Worm (Caenorhabditis elegans) whole organism, young adult: ENCODE data around the gene T22E5.6.

ENCODE experiments used
- C17E4.6 ChIP-seq: fragments of 200-800 bp; sonication (Bioruptor generic); IDR thresholded peaks from 2 replicates; pipeline ENCODE4 v1.3.6; 2022; ENCODE audit warnings: missing genetic modification reagents, missing genetic modification characterization, missing compliant biosample characterization
- D2030.7 ChIP-seq: fragments of 200-800 bp; sonication (Bioruptor generic); IDR thresholded peaks from 2 replicates; pipeline ENCODE4 v1.3.6; 2022; ENCODE audit warnings: missing genetic modification reagents, missing genetic modification characterization, missing compliant biosample characterization
- F22D6.2 ChIP-seq: sonication (generic microtip); optimal IDR thresholded peaks from 2 replicates; lab custom pipeline; 2016; ENCODE audit warnings: mild to moderate bottlenecking, missing genetic modification characterization, missing compliant biosample characterization
- F49E8.2 ChIP-seq: sonication (generic microtip); optimal IDR thresholded peaks from 3 replicates; lab custom pipeline; 2017; ENCODE audit warnings: missing genetic modification characterization, mild to moderate bottlenecking, missing compliant biosample characterization, antibody characterized with exemption, moderate library complexity; ENCODE audit not compliant: insufficient read depth
- T26A5.8 ChIP-seq: sonication (generic microtip); optimal IDR thresholded peaks from 2 replicates; lab custom pipeline; 2016; ENCODE audit warnings: missing genetic modification characterization, missing compliant biosample characterization
- ZK185.1 ChIP-seq: sonication (generic microtip); optimal IDR thresholded peaks from 2 replicates; lab custom pipeline; 2016; ENCODE audit warnings: mild to moderate bottlenecking, missing genetic modification characterization, missing compliant biosample characterization; ENCODE audit not compliant: poor library complexity, severe bottlenecking
- akir-1 ChIP-seq: fragments of 200-800 bp; sonication (Bioruptor generic); optimal IDR thresholded peaks from 2 replicates; lab custom pipeline; 2018; ENCODE audit warnings: mild to moderate bottlenecking, missing genetic modification characterization, moderate library complexity, missing compliant biosample characterization
- bed-1 ChIP-seq: fragments of 200-800 bp; sonication (Bioruptor generic); IDR thresholded peaks from 2 replicates; pipeline ENCODE4 v1.3.6; 2022; ENCODE audit warnings: missing genetic modification reagents, missing genetic modification characterization, missing compliant biosample characterization
- ccch-3 ChIP-seq: fragments of 200-800 bp; sonication (Bioruptor generic); optimal IDR thresholded peaks from 2 replicates; lab custom pipeline; 2018; ENCODE audit warnings: mild to moderate bottlenecking, missing genetic modification characterization, missing compliant biosample characterization
- cebp-1 ChIP-seq, 2 experiments: fragments of 200-800 bp in 1 of 2; sonication (Bioruptor generic) in 1 of 2; sonication (generic microtip) in 1 of 2; IDR thresholded peaks in 1 of 2; optimal IDR thresholded peaks in 1 of 2; 2 replicates each; pipeline versions ENCODE4 v1.3.6 to Lab custom; 2017 to 2022; ENCODE audit warnings: missing compliant biosample characterization in 2 of 2, missing genetic modification characterization in 2 of 2, mild to moderate bottlenecking in 1 of 2, missing genetic modification reagents in 1 of 2, moderate library complexity in 1 of 2
- cebp-2 ChIP-seq: fragments of 200-800 bp; sonication (Bioruptor generic); IDR thresholded peaks from 2 replicates; pipeline ENCODE4 v1.3.6; 2022; ENCODE audit warnings: missing genetic modification characterization, missing compliant biosample characterization
- ceh-40 ChIP-seq: fragments of 200-800 bp; sonication (Bioruptor generic); IDR thresholded peaks from 2 replicates; pipeline ENCODE4 v1.3.6; 2022; ENCODE audit warnings: missing genetic modification characterization, missing compliant biosample characterization
- ceh-58 ChIP-seq: fragments of 200-800 bp; sonication (Bioruptor generic); IDR thresholded peaks from 2 replicates; pipeline ENCODE4 v1.3.6; 2022; ENCODE audit warnings: missing genetic modification characterization, missing compliant biosample characterization
- dox-1 ChIP-seq: fragments of 200-800 bp; sonication (Bioruptor generic); IDR thresholded peaks from 2 replicates; pipeline ENCODE4 v1.3.6; 2022; ENCODE audit warnings: missing genetic modification reagents, missing genetic modification characterization, missing compliant biosample characterization
- dpl-1 ChIP-seq: fragments of 150-350 bp; optimal IDR thresholded peaks from 2 replicates; lab custom pipeline; 2014; ENCODE audit warnings: missing biosample characterization, missing genetic modification reagents, missing genetic modification characterization
- egl-44 ChIP-seq: fragments of 200-800 bp; sonication (Bioruptor generic); IDR thresholded peaks from 2 replicates; pipeline ENCODE4 v1.3.6; 2022; ENCODE audit warnings: missing genetic modification reagents, missing genetic modification characterization, missing compliant biosample characterization
- ets-4 ChIP-seq: fragments of 200-800 bp; sonication (Bioruptor generic); optimal IDR thresholded peaks from 2 replicates; lab custom pipeline; 2018; ENCODE audit warnings: mild to moderate bottlenecking, missing genetic modification characterization, missing compliant biosample characterization
- gei-17 ChIP-seq: fragments of 200-800 bp; sonication (Bioruptor generic); optimal IDR thresholded peaks from 2 replicates; lab custom pipeline; 2018; ENCODE audit warnings: mild to moderate bottlenecking, missing genetic modification characterization, missing compliant biosample characterization
- him-1 ChIP-seq: sonication (generic microtip); optimal IDR thresholded peaks from 2 replicates; lab custom pipeline; 2016; ENCODE audit warnings: missing genotype, missing genetic modification reagents, missing genetic modification characterization, missing compliant biosample characterization
- hmg-20 ChIP-seq: fragments of 200-800 bp; sonication (Bioruptor generic); IDR thresholded peaks from 2 replicates; pipeline ENCODE4 v1.3.6; 2022; ENCODE audit warnings: missing genetic modification reagents, missing genetic modification characterization, missing compliant biosample characterization
- let-526 ChIP-seq: fragments of 200-800 bp; sonication (Bioruptor generic); IDR thresholded peaks from 2 replicates; pipeline ENCODE4 v1.3.6; 2022; ENCODE audit warnings: missing genetic modification reagents, missing genetic modification characterization, missing compliant biosample characterization
- lin-26 ChIP-seq: fragments of 200-800 bp; sonication (Bioruptor generic); IDR thresholded peaks from 2 replicates; pipeline ENCODE4 v1.3.6; 2022; ENCODE audit warnings: missing genetic modification reagents, missing genetic modification characterization, missing compliant biosample characterization
- lin-35 ChIP-seq, 3 experiments: fragments of 150-350 bp in 2 of 3; sonication (generic microtip) in 1 of 3; optimal IDR thresholded peaks; 2 replicates each; lab custom pipeline; 2014 to 2018; ENCODE audit warnings: missing biosample characterization in 3 of 3, missing genetic modification characterization in 3 of 3, missing genetic modification reagents in 3 of 3
- lin-40 ChIP-seq: sonication (generic microtip); optimal IDR thresholded peaks from 2 replicates; lab custom pipeline; 2016; ENCODE audit warnings: missing genetic modification characterization, mild to moderate bottlenecking, missing compliant biosample characterization, missing genotype, missing genetic modification reagents
- madf-10 ChIP-seq: sonication (generic microtip); optimal IDR thresholded peaks from 2 replicates; lab custom pipeline; 2016; ENCODE audit warnings: mild to moderate bottlenecking, missing genetic modification characterization, missing compliant biosample characterization
- madf-3 ChIP-seq: fragments of 200-800 bp; sonication (Bioruptor generic); IDR thresholded peaks from 2 replicates; pipeline ENCODE4 v1.3.6; 2022; ENCODE audit warnings: missing genetic modification reagents, missing genetic modification characterization, missing compliant biosample characterization
- mes-4 ChIP-seq: sonication (generic microtip); optimal IDR thresholded peaks from 2 replicates; lab custom pipeline; 2016; ENCODE audit warnings: missing genotype, missing genetic modification characterization, missing compliant biosample characterization
- mxl-1 ChIP-seq: sonication (generic microtip); optimal IDR thresholded peaks from 2 replicates; lab custom pipeline; 2016; ENCODE audit warnings: missing genetic modification characterization, missing compliant biosample characterization
- nfya-1 ChIP-seq: sonication (generic microtip); optimal IDR thresholded peaks from 2 replicates; lab custom pipeline; 2017; ENCODE audit warnings: antibody characterized with exemption, missing compliant biosample characterization, missing genetic modification characterization, borderline replicate concordance; ENCODE audit not compliant: insufficient read depth
- nhr-80 ChIP-seq: sonication (generic microtip); optimal IDR thresholded peaks from 2 replicates; lab custom pipeline; 2016; ENCODE audit warnings: missing genetic modification characterization, missing compliant biosample characterization
- nhr-90 ChIP-seq: sonication (generic microtip); optimal IDR thresholded peaks from 2 replicates; lab custom pipeline; 2016; ENCODE audit warnings: missing genotype, mild to moderate bottlenecking, missing genetic modification characterization, missing compliant biosample characterization
- rpc-1 ChIP-seq, 2 experiments: fragments of 150-350 bp in 1 of 2; sonication (generic microtip) in 1 of 2; optimal IDR thresholded peaks; 2 replicates each; lab custom pipeline; 2014 to 2018; ENCODE audit warnings: missing biosample characterization in 1 of 2, missing genetic modification characterization in 1 of 2, missing genetic modification reagents in 1 of 2, missing genotype in 1 of 2
- snpc-1.3 ChIP-seq: sonication (generic microtip); optimal IDR thresholded peaks from 2 replicates; lab custom pipeline; 2017; ENCODE audit warnings: missing genetic modification characterization, mild to moderate bottlenecking, missing compliant biosample characterization, antibody characterized with exemption, moderate library complexity, missing genotype, missing genetic modification reagents; ENCODE audit not compliant: insufficient read depth
- snpc-3.4 ChIP-seq: sonication (generic microtip); optimal IDR thresholded peaks from 2 replicates; lab custom pipeline; 2017; ENCODE audit warnings: missing genetic modification characterization, mild to moderate bottlenecking, missing compliant biosample characterization, antibody characterized with exemption, moderate library complexity, missing genotype, missing genetic modification reagents
- sptf-2 ChIP-seq: fragments of 200-800 bp; sonication (Bioruptor generic); optimal IDR thresholded peaks from 2 replicates; lab custom pipeline; 2018; ENCODE audit warnings: mild to moderate bottlenecking, missing genetic modification characterization, missing compliant biosample characterization
- tbp1 ChIP-seq: fragments of 200-800 bp; sonication (Bioruptor generic); optimal IDR thresholded peaks from 2 replicates; lab custom pipeline; 2018; ENCODE audit warnings: mild to moderate bottlenecking, missing genetic modification characterization, missing compliant biosample characterization
- tlf-1 ChIP-seq: fragments of 200-800 bp; sonication (Bioruptor generic); optimal IDR thresholded peaks from 2 replicates; lab custom pipeline; 2018; ENCODE audit warnings: mild to moderate bottlenecking, missing genetic modification characterization, missing compliant biosample characterization
- unc-130 ChIP-seq: sonication (generic microtip); optimal IDR thresholded peaks from 2 replicates; lab custom pipeline; 2016; ENCODE audit warnings: missing genetic modification reagents, missing genetic modification characterization, missing compliant biosample characterization
- ztf-25 ChIP-seq: fragments of 200-800 bp; sonication (Bioruptor generic); IDR thresholded peaks from 2 replicates; pipeline ENCODE4 v1.3.6; 2022; ENCODE audit warnings: missing genetic modification reagents, missing genetic modification characterization, missing compliant biosample characterization

The T22E5.6 gene

DNA sequence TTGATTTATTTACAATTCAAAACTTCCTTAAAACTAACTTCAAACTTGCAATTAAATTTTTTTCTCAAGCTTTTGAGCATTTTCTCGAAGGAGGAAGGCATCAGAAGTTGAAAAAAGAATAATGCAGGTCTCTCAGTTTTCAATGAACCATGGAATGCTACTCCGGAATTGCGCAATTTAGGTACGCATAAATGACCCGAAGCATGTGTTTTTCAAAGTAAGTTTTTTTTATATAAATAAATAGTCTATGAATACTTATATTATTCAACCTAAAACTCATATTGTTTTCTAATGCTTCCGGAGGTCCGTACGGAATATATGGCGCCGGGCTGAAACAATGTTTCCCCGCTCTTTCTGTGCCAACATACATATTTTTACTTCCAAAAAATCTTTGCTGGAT lies 17.5 kb upstream of the T22E5.6 start, which contains the start of gene K10C2.2:
Gene K10C2.2, minus strand, starts transcription at position 101 of the 400 bp plus-strand sequence.
- TF ChIP-seq madf-3 (GFP tag; lab: Robert Waterston, UW) (no peak), bed-1 (no peak), T26A5.8 (no peak), tbp1 (GFP tag; lab: Kevin White, UChicago) (no peak), dox-1 (GFP tag; lab: Robert Waterston, UW) (no peak), cebp-2 (no peak), tlf-1 (GFP tag; lab: Kevin White, UChicago) (no peak)

DNA sequence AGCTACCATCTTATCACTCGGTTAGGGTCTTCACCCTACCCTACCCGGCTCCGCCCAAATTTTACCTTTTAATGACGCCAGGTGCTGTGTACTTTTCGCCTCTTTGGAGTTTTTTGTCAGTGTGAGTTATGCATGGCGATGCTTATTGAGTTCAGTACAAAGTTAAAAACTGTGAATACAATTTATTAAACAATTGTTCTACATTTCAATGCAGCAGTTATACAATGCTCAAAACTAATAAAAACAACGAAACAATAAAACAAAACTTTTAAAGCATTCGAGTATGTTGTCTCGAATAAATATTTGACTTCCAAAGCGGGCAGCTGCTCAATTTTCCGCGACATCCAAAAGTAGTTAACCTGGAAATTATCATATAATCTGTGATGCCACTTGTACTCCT lies 14.3 kb upstream of the T22E5.6 start, which contains the start of gene ctsa-2:
Gene ctsa-2, minus strand, starts transcription at position 101 of the 400 bp plus-strand sequence.
- TF ChIP-seq nhr-90 (tag; lab: Kevin White, UChicago) (no peak), F49E8.2 (tag; lab: Kevin White, UChicago) (no peak), let-526 (no peak), lin-35 (GFP tag; optimal IDR thresholded peaks at IDR 0.05; lab: Kevin White, UChicago) (no peak), rpc-1 (optimal IDR thresholded peaks at IDR 0.05; lab: Kevin White, UChicago) (no peak), rpc-1 (tag; optimal IDR thresholded peaks at IDR 0.05; lab: Kevin White, UChicago) (no peak), ceh-40 (GFP tag; lab: Robert Waterston, UW) (no peak), snpc-3.4 (no peak), him-1 (no peak), mes-4 (tag; lab: Kevin White, UChicago) (no peak), dpl-1 (GFP tag; lab: Kevin White, UChicago) (no peak), gei-17 (GFP tag; lab: Kevin White, UChicago) (no peak), F22D6.2 (tag; lab: Kevin White, UChicago) (no peak), cebp-2 (no peak), ZK185.1 (no peak), madf-3 (GFP tag; lab: Robert Waterston, UW) (no peak), madf-10 (tag; lab: Kevin White, UChicago) (no peak), ets-4 (GFP tag; lab: Kevin White, UChicago) (no peak)

DNA sequence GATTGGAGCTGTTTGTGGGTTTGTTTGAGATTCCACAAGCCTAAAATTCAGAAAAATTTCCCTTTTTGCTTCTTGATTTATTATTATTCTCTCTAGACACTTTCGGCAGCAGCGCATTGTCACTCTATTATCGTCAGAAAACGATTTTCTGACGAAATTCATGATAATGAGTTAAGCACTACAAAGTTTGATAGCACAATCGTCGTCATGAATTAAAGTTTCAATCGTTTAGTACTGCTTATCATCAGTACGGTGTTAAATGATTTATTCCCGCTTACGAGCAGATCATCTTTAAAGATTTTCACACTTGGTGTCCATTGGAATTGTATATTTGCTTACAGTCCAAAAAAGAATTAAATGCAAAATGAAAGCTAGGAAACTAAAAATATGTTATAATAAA lies 13.3 kb upstream of the T22E5.6 start:
- TF ChIP-seq lin-40 (tag; lab: Kevin White, UChicago) (no peak), nhr-80 (tag; lab: Kevin White, UChicago) (peak; percentile 55)

DNA sequence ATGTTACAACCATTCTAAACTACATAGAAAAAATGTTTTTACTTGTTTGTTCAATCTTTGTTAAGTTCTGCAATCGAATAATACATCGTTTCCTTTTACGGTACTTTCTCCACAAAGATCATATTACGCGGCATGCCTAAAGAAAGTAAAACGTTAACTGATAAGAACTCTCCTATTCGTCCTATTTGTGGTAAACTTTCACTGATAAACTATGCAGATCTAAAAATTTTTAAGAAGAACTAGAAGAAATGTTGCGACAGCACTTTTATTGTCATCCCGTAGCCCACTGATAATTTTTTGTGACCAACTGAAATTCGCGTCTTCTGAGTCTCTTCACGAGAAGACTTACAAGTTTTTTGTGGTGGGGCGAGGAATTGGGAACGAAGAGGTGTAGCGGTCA lies 10.9 kb upstream of the T22E5.6 start:
- TF ChIP-seq madf-10 (tag; lab: Kevin White, UChicago) (peak; percentile 11), akir-1 (no peak), dox-1 (GFP tag; lab: Robert Waterston, UW) (peak; percentile 40; the same call in 1 of the 2 replicates), ztf-25 (GFP tag; lab: Robert Waterston, UW) (0 out of 2 replicates have a peak, but pooled peaks have one; percentile 9), snpc-1.3 (no peak), hmg-20 (GFP tag; lab: Robert Waterston, UW) (no peak), ets-4 (GFP tag; lab: Kevin White, UChicago) (peak; percentile 37), nhr-80 (tag; lab: Kevin White, UChicago) (peak; percentile 97)

DNA sequence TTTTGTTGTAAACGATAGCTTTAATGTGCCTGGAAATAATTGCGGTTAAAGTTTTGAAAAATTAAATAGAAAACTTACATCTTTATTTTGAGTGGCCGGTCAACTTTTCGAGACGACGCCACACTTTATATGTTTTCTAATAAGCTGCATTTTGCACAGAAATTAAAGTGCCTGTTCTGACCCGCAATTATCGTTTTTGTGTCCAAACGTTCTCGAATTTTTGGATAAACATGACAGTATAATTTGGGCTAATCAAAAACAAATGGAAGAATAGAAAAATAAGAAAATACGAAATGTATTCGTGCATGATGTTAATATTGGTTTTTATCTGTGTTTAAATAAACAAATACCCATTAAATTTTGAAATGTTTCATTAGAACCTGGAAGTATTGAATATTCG lies 4.5 kb upstream of the T22E5.6 start, which contains the start of gene K10C2.12:
Gene K10C2.12, minus strand, starts transcription at position 101 of the 400 bp plus-strand sequence.
- TF ChIP-seq ceh-58 (GFP tag; lab: Robert Waterston, UW) (no peak), tbp1 (GFP tag; lab: Kevin White, UChicago) (no peak), egl-44 (GFP tag; lab: Robert Waterston, UW) (no peak), D2030.7 (GFP tag; lab: Robert Waterston, UW) (no peak), let-526 (no peak), cebp-2 (no peak), C17E4.6 (GFP tag; lab: Robert Waterston, UW) (no peak), nfya-1 (tag; lab: Kevin White, UChicago) (no peak), lin-26 (GFP tag; lab: Robert Waterston, UW) (no peak), mxl-1 (tag; lab: Kevin White, UChicago) (no peak), unc-130 (no peak), sptf-2 (GFP tag; lab: Kevin White, UChicago) (no peak), cebp-1 (GFP tag; IDR thresholded peaks at IDR 0.05; lab: Robert Waterston, UW) (no peak), cebp-1 (tag; optimal IDR thresholded peaks at IDR 0.05; lab: Kevin White, UChicago) (no peak), ccch-3 (no peak)
